Fruit fly (Drosophila melanogaster) whole organism, prepupa: Measurements from ENCODE around the gene CG7724.

Experiments used
- CG6163 ChIP-seq: fragments of 200-800 bp; sonication (Bioruptor generic); IDR thresholded peaks from 3 replicates; pipeline ENCODE4 v1.3.6; 2022; ENCODE audit warnings: missing biosample characterization, missing genetic modification characterization
- CG6808 ChIP-seq: fragments of 200-800 bp; sonication (Bioruptor generic); optimal IDR thresholded peaks from 3 replicates; lab custom pipeline; 2017; ENCODE audit warnings: missing biosample characterization, missing genetic modification characterization, mild to moderate bottlenecking, moderate library complexity, missing genetic modification reagents
- CG6854 ChIP-seq: fragments of 200-800 bp; sonication (Bioruptor generic); optimal IDR thresholded peaks from 2 replicates; lab custom pipeline; 2017; ENCODE audit warnings: missing biosample characterization, mild to moderate bottlenecking, missing genetic modification characterization
- CG8632 ChIP-seq: fragments of 200-800 bp; sonication (Bioruptor generic); optimal IDR thresholded peaks from 3 replicates; lab custom pipeline; 2016; ENCODE audit warnings: missing biosample characterization, missing genetic modification characterization
- Hr39 ChIP-seq: fragments of 200-800 bp; sonication (Bioruptor generic); optimal IDR thresholded peaks from 2 replicates; lab custom pipeline; 2016; ENCODE audit warnings: missing biosample characterization, missing genetic modification characterization
- Lpt ChIP-seq: fragments of 200-800 bp; sonication (Bioruptor generic); optimal IDR thresholded peaks from 3 replicates; lab custom pipeline; 2016; ENCODE audit warnings: missing biosample characterization, missing genetic modification characterization
- OdsH ChIP-seq: fragments of 200-800 bp; sonication (Bioruptor generic); optimal IDR thresholded peaks from 3 replicates; lab custom pipeline; 2016; ENCODE audit warnings: missing biosample characterization, missing genetic modification characterization
- Sox102F ChIP-seq: fragments of 200-800 bp; sonication (Bioruptor generic); optimal IDR thresholded peaks from 2 replicates; lab custom pipeline; 2016; ENCODE audit warnings: missing biosample characterization, mild to moderate bottlenecking, missing genetic modification characterization
- Sox15 ChIP-seq: fragments of 200-800 bp; sonication (Bioruptor generic); optimal IDR thresholded peaks from 3 replicates; lab custom pipeline; 2016; ENCODE audit warnings: missing biosample characterization, missing genetic modification characterization
- acj6 ChIP-seq: fragments of 200-800 bp; sonication (Bioruptor generic); optimal IDR thresholded peaks from 3 replicates; lab custom pipeline; 2016; ENCODE audit warnings: missing biosample characterization, missing genetic modification characterization
- lz ChIP-seq: fragments of 200-800 bp; sonication (Bioruptor generic); optimal IDR thresholded peaks from 3 replicates; lab custom pipeline; 2016; ENCODE audit warnings: missing biosample characterization, missing genetic modification characterization
- ss ChIP-seq, 2 experiments: fragments of 200-800 bp; sonication (Bioruptor generic); optimal IDR thresholded peaks; 2 replicates in 1 of 2; 3 replicates in 1 of 2; lab custom pipeline; 2017 to 2018; ENCODE audit warnings: mild to moderate bottlenecking in 2 of 2, missing biosample characterization in 2 of 2, missing genetic modification characterization in 2 of 2, moderate library complexity in 1 of 2

DNA sequence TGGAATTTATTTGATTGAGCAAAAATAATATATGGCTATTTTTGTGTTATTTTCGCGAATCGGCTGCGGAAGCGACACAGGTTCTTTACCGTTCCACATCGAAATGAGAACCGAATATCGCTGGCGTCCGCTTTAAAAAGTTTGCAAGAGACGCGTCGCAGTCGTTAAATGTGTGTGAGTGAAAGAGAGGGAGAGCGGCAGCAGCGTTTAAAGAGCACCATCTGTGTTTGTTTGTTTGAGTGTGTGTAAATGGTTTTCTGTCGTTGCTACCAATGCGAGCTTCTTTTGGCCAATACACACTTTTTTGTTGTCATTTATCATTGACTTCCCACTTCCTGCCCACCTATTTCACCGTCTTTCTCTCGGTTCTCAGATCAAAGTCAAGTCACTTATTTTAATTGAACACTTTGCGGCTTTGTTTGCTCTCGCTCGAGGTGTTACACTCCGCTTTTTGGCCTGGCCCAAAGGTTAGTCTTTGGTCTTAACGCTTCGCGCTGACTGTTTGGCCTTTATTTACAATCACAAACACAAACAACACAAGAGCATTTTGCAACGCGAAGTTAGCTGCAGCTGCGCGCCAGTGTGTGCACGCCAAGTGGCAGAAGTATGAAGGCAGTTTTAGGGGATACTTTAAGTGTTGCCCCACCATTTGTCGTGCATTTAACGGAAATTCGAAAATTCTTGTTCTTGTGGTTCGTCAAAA lies 43.2 kb upstream of the CG7724 start, which contains the start of gene CG3764:
- TF ChIP-seq Lpt (GFP tag; lab: Kevin White, UChicago) (no peak), Sox102F (GFP tag; lab: Kevin White, UChicago) (peak; percentile 49), CG6854 (GFP tag; lab: Kevin White, UChicago) (peak; percentile 81), CG6808 (GFP tag; lab: Kevin White, UChicago) (peak; percentile 69), ss (GFP tag; optimal IDR thresholded peaks at IDR 0.05; lab: Kevin White, UChicago) (peak; percentile 73 to 78), Sox15 (GFP tag; lab: Kevin White, UChicago) (no peak), CG6163 (peak; percentile 70), Hr39 (GFP tag; lab: Kevin White, UChicago) (peak; percentile 49), lz (GFP tag; lab: Kevin White, UChicago) (peak; percentile 66), CG8632 (GFP tag; lab: Kevin White, UChicago) (peak; percentile 40), OdsH (GFP tag; lab: Kevin White, UChicago) (peak; percentile 43), acj6 (GFP tag; lab: Kevin White, UChicago) (peak; percentile 43)
